Worm (Caenorhabditis elegans): Measurements from ENCODE around the gene nspc-14.

ce11 chrX:12328676-12329075 is 30.2 kb downstream of the nspc-14 start, which contains the start of gene srd-45:
- no peak for TF ChIP-seq dpl-1 (GFP tag; optimal IDR thresholded peaks at IDR 0.05)
- no peak for TF ChIP-seq dpff-1 (tag; optimal IDR thresholded peaks at IDR 0.05)
- no peak for TF ChIP-seq T07F8.4 (tag; optimal IDR thresholded peaks at IDR 0.05)
- no peak for TF ChIP-seq let-607 (tag; optimal IDR thresholded peaks at IDR 0.05)
- no peak for TF ChIP-seq ztf-3 (GFP tag; optimal IDR thresholded peaks at IDR 0.05)
- TF ChIP-seq ztf-22 (GFP tag; optimal IDR thresholded peaks at IDR 0.05), result no peak
- TF ChIP-seq die-1 (tag; optimal IDR thresholded peaks at IDR 0.05), result no peak
- TF ChIP-seq attf-6 (GFP tag; IDR thresholded peaks at IDR 0.05), result no peak
- no peak for TF ChIP-seq lin-54 (GFP tag; optimal IDR thresholded peaks at IDR 0.05)
- no peak for TF ChIP-seq unc-62 (GFP tag; optimal IDR thresholded peaks at IDR 0.05)
